Worm (Caenorhabditis elegans) whole organism, L4 larva: ENCODE data around the gene fbxa-139.

Experiments used
- ceh-32 ChIP-seq: sonication (generic microtip); optimal IDR thresholded peaks from 2 replicates; lab custom pipeline; 2016; ENCODE audit warnings: mild to moderate bottlenecking, missing genetic modification characterization, missing compliant biosample characterization; ENCODE audit not compliant: poor library complexity
- daf-12 ChIP-seq: fragments of 150-350 bp; optimal IDR thresholded peaks from 2 replicates; lab custom pipeline; 2014; ENCODE audit warnings: missing biosample characterization, missing genetic modification reagents, missing genetic modification characterization
- hmg-1.1 ChIP-seq: fragments of 200-800 bp; sonication (Bioruptor generic); IDR thresholded peaks from 2 replicates; pipeline ENCODE4 v1.3.6; 2022; ENCODE audit warnings: missing genetic modification reagents, missing genetic modification characterization, missing compliant biosample characterization
- nhr-111 ChIP-seq: fragments of 200-800 bp; sonication (Bioruptor generic); optimal IDR thresholded peaks from 2 replicates; lab custom pipeline; 2018; ENCODE audit warnings: mild to moderate bottlenecking, missing genetic modification characterization, missing compliant biosample characterization
- pqm-1 ChIP-seq: sonication (generic microtip); optimal IDR thresholded peaks from 2 replicates; lab custom pipeline; 2017; ENCODE audit warnings: missing biosample characterization, missing genetic modification characterization
- snpc-1.2 ChIP-seq: fragments of 200-800 bp; sonication (Bioruptor generic); IDR thresholded peaks from 2 replicates; pipeline ENCODE4 v1.3.6; 2022; ENCODE audit warnings: missing genetic modification reagents, missing genetic modification characterization, missing compliant biosample characterization
- tag-97 ChIP-seq: fragments of 200-800 bp; sonication (Bioruptor generic); IDR thresholded peaks from 2 replicates; pipeline ENCODE4 v1.3.6; 2022; ENCODE audit warnings: missing genetic modification characterization, missing compliant biosample characterization
- unc-62 ChIP-seq, 3 experiments: fragments of 150-350 bp in 1 of 3; sonication (generic microtip); optimal IDR thresholded peaks in 2 of 3; peaks in 1 of 3; 1 replicate in 1 of 3; 2 replicates in 2 of 3; lab custom pipeline; 2014 to 2017; ENCODE audit warnings: missing biosample characterization in 3 of 3, missing genetic modification characterization in 3 of 3, missing genetic modification reagents in 3 of 3, missing genotype in 1 of 3

DNA sequence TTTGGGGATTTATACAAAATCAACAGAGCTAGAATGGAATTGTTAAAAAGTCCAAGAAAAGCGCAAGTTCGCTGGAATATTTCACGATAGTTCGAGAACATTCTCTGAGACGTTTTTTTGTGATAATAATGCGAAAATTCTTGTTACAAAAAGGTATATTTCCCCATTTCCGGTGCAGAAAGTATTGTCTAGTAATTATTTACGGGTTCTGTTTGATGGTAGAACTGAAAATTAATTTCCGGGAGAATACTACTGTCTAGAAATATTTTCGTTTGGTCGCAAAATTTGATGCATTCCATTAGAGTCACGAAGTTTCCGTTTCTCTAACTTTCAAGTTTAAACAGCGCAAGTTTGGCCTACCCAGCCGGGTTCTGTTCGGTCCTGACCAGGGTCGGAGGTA lies 35.1 kb upstream of the fbxa-139 start, which contains the start of gene str-248:
- TF ChIP-seq snpc-1.2 (GFP tag; lab: Robert Waterston, UW) (no peak), ceh-32 (tag; lab: Kevin White, UChicago) (no peak), nhr-111 (no peak), tag-97 (GFP tag; lab: Robert Waterston, UW) (no peak), hmg-1.1 (GFP tag; lab: Robert Waterston, UW) (no peak), unc-62 (GFP tag; optimal IDR thresholded peaks at IDR 0.05 in 1 of 2; lab: Kevin White, UChicago) (no peak), unc-62 (tag; optimal IDR thresholded peaks at IDR 0.05; lab: Kevin White, UChicago) (no peak), daf-12 (tag; lab: Kevin White, UChicago) (no peak), pqm-1 (no peak)
